Worm (Caenorhabditis elegans) whole organism, L1 larva: ENCODE measurements around the gene div-1.

Experiments used
- C04F5.9 ChIP-seq: sonication (generic microtip); optimal IDR thresholded peaks from 2 replicates; lab custom pipeline; 2016; ENCODE audit warnings: missing genetic modification characterization, missing compliant biosample characterization
- C16A3.4 ChIP-seq: fragments of 150-350 bp; optimal IDR thresholded peaks from 2 replicates; lab custom pipeline; 2014; ENCODE audit warnings: missing biosample characterization, missing genetic modification characterization
- C34B4.2 ChIP-seq: sonication (generic microtip); optimal IDR thresholded peaks from 2 replicates; lab custom pipeline; 2017; ENCODE audit warnings: mild to moderate bottlenecking, missing genetic modification characterization, missing compliant biosample characterization
- F16B12.6 ChIP-seq: fragments of 150-350 bp; optimal IDR thresholded peaks from 2 replicates; lab custom pipeline; 2014; ENCODE audit warnings: missing biosample characterization, missing genetic modification characterization
- Y116A8C.19 ChIP-seq: sonication (generic microtip); optimal IDR thresholded peaks from 2 replicates; lab custom pipeline; 2016; ENCODE audit warnings: missing compliant biosample characterization, missing genetic modification characterization, borderline replicate concordance
- alr-1 ChIP-seq: fragments of 200-800 bp; sonication (Bioruptor generic); optimal IDR thresholded peaks from 2 replicates; lab custom pipeline; 2018; ENCODE audit warnings: borderline replicate concordance, mild to moderate bottlenecking, missing genetic modification characterization, missing compliant biosample characterization
- ama-1 ChIP-seq: fragments of 150-350 bp; optimal IDR thresholded peaks from 2 replicates; lab custom pipeline; 2014
- ceh-8 ChIP-seq: fragments of 200-800 bp; sonication (Bioruptor generic); optimal IDR thresholded peaks from 2 replicates; lab custom pipeline; 2018; ENCODE audit warnings: mild to moderate bottlenecking, missing genetic modification characterization, moderate library complexity, missing compliant biosample characterization
- ceh-82 ChIP-seq, 3 experiments: fragments of 150-350 bp in 1 of 3; sonication (generic microtip) in 2 of 3; optimal IDR thresholded peaks; 2 replicates each; lab custom pipeline; 2014 to 2017; ENCODE audit warnings: missing biosample characterization in 3 of 3, missing genetic modification characterization in 3 of 3
- ceh-88 ChIP-seq: fragments of 200-800 bp; sonication (Bioruptor generic); IDR thresholded peaks from 2 replicates; pipeline ENCODE4 v1.3.6; 2022; ENCODE audit warnings: missing genetic modification characterization, missing compliant biosample characterization
- ceh-90 ChIP-seq: sonication (generic microtip); optimal IDR thresholded peaks from 2 replicates; lab custom pipeline; 2016; ENCODE audit warnings: missing genetic modification characterization, missing compliant biosample characterization
- dsc-1 ChIP-seq: sonication (generic microtip); optimal IDR thresholded peaks from 2 replicates; lab custom pipeline; 2016; ENCODE audit warnings: mild to moderate bottlenecking, missing genetic modification characterization, missing compliant biosample characterization
- efl-1 ChIP-seq, 4 experiments: fragments of 150-350 bp; optimal IDR thresholded peaks in 3 of 4; peaks in 1 of 4; 1 replicate in 1 of 4; 2 replicates in 3 of 4; lab custom pipeline; 2014; ENCODE audit warnings: missing biosample characterization in 2 of 4, missing genetic modification characterization in 2 of 4, missing genetic modification reagents in 2 of 4
- efl-3 ChIP-seq: fragments of 200-800 bp; sonication (Bioruptor generic); optimal IDR thresholded peaks from 2 replicates; lab custom pipeline; 2018; ENCODE audit warnings: mild to moderate bottlenecking, missing genetic modification characterization, missing compliant biosample characterization
- egl-13 ChIP-seq: sonication (generic microtip); optimal IDR thresholded peaks from 2 replicates; lab custom pipeline; 2016; ENCODE audit warnings: missing genotype, missing genetic modification reagents, missing genetic modification characterization, missing compliant biosample characterization
- elt-2 ChIP-seq: sonication (generic microtip); optimal IDR thresholded peaks from 2 replicates; lab custom pipeline; 2016; ENCODE audit warnings: missing genetic modification characterization, mild to moderate bottlenecking, inconsistent platforms, missing compliant biosample characterization, missing genetic modification reagents
- ets-5 ChIP-seq: fragments of 200-800 bp; sonication (Bioruptor generic); IDR thresholded peaks from 2 replicates; pipeline ENCODE4 v1.3.6; 2022; ENCODE audit warnings: missing genetic modification characterization, missing compliant biosample characterization
- hlh-17 ChIP-seq: fragments of 200-800 bp; sonication (Bioruptor generic); optimal IDR thresholded peaks from 2 replicates; lab custom pipeline; 2018; ENCODE audit warnings: missing genetic modification characterization, mild to moderate bottlenecking, missing compliant biosample characterization, moderate library complexity, borderline replicate concordance
- hlh-4 ChIP-seq: sonication (generic microtip); optimal IDR thresholded peaks from 2 replicates; lab custom pipeline; 2016; ENCODE audit warnings: mild to moderate bottlenecking, missing genetic modification characterization, missing compliant biosample characterization
- isw-1 ChIP-seq: fragments of 200-800 bp; sonication (Bioruptor generic); IDR thresholded peaks from 2 replicates; pipeline ENCODE4 v1.3.6; 2022; ENCODE audit warnings: missing genetic modification characterization, missing compliant biosample characterization
- lin-13 ChIP-seq: fragments of 150-350 bp; optimal IDR thresholded peaks from 2 replicates; lab custom pipeline; 2014; ENCODE audit warnings: missing biosample characterization, missing genetic modification reagents, missing genetic modification characterization
- lin-15B ChIP-seq: fragments of 150-350 bp; sonication (generic microtip); optimal IDR thresholded peaks from 3 replicates; lab custom pipeline; 2014; ENCODE audit warnings: missing biosample characterization, missing genetic modification characterization
- lin-35 ChIP-seq, 2 experiments: fragments of 150-350 bp; optimal IDR thresholded peaks; 2 replicates each; lab custom pipeline; 2014; ENCODE audit warnings: missing biosample characterization in 2 of 2, missing genetic modification characterization in 2 of 2, missing genetic modification reagents in 2 of 2
- lin-39 ChIP-seq: fragments of 150-350 bp; optimal IDR thresholded peaks from 2 replicates; lab custom pipeline; 2014; ENCODE audit warnings: missing biosample characterization, missing genetic modification reagents, missing genetic modification characterization
- lsy-2 ChIP-seq, 2 experiments: fragments of 150-350 bp; optimal IDR thresholded peaks; 2 replicates each; lab custom pipeline; 2014; ENCODE audit warnings: missing biosample characterization in 2 of 2, missing genetic modification characterization in 2 of 2
- mab-9 ChIP-seq: fragments of 200-800 bp; sonication (Bioruptor generic); IDR thresholded peaks from 2 replicates; pipeline ENCODE4 v1.3.6; 2022; ENCODE audit warnings: missing genetic modification reagents, missing genetic modification characterization, missing compliant biosample characterization
- mep-1 ChIP-seq: fragments of 150-350 bp; optimal IDR thresholded peaks from 2 replicates; lab custom pipeline; 2014; ENCODE audit warnings: missing biosample characterization, missing genetic modification characterization
- nhr-11 ChIP-seq: fragments of 150-350 bp; optimal IDR thresholded peaks from 2 replicates; lab custom pipeline; 2014; ENCODE audit warnings: missing biosample characterization, missing genetic modification characterization
- nhr-19 ChIP-seq: fragments of 200-800 bp; sonication (Bioruptor generic); conservative IDR thresholded peaks from 2 replicates; pipeline ENCODE4 v1.3.6; 2022; ENCODE audit warnings: missing genetic modification characterization, missing compliant biosample characterization
- nhr-20 ChIP-seq: sonication (generic microtip); optimal IDR thresholded peaks from 2 replicates; lab custom pipeline; 2016; ENCODE audit warnings: mild to moderate bottlenecking, missing genetic modification characterization, missing compliant biosample characterization
- nhr-71 ChIP-seq: sonication (generic microtip); optimal IDR thresholded peaks from 2 replicates; lab custom pipeline; 2016; ENCODE audit warnings: mild to moderate bottlenecking, missing genetic modification characterization, moderate library complexity, missing compliant biosample characterization
- nhr-76 ChIP-seq: sonication (generic microtip); optimal IDR thresholded peaks from 2 replicates; lab custom pipeline; 2017; ENCODE audit warnings: missing biosample characterization, missing genetic modification characterization
- nhr-77 ChIP-seq: fragments of 150-350 bp; optimal IDR thresholded peaks from 2 replicates; lab custom pipeline; 2014; ENCODE audit warnings: missing biosample characterization, missing genetic modification characterization
- nhr-84 ChIP-seq: sonication (generic microtip); optimal IDR thresholded peaks from 2 replicates; lab custom pipeline; 2017; ENCODE audit warnings: missing biosample characterization, missing genetic modification characterization
- nhr-85 ChIP-seq: sonication (generic microtip); peaks from one replicate; lab custom pipeline; 2016; ENCODE audit warnings: missing genetic modification characterization, inconsistent platforms, missing compliant biosample characterization
- pag-3 ChIP-seq: sonication (generic microtip); optimal IDR thresholded peaks from 2 replicates; lab custom pipeline; 2017; ENCODE audit warnings: missing genetic modification characterization, mild to moderate bottlenecking, missing compliant biosample characterization, antibody characterized with exemption, borderline replicate concordance; ENCODE audit not compliant: insufficient read depth
- pax-3 ChIP-seq: fragments of 200-800 bp; sonication (Bioruptor generic); optimal IDR thresholded peaks from 2 replicates; lab custom pipeline; 2018; ENCODE audit warnings: mild to moderate bottlenecking, missing genetic modification characterization, moderate library complexity, missing compliant biosample characterization
- pqm-1 ChIP-seq: sonication (generic microtip); optimal IDR thresholded peaks from 3 replicates; lab custom pipeline; 2017; ENCODE audit warnings: missing biosample characterization, missing genetic modification characterization
- rnt-1 ChIP-seq: sonication (generic microtip); optimal IDR thresholded peaks from 2 replicates; lab custom pipeline; 2016; ENCODE audit warnings: mild to moderate bottlenecking, missing genetic modification characterization, moderate library complexity, missing compliant biosample characterization
- skn-1 ChIP-seq: fragments of 150-350 bp; optimal IDR thresholded peaks from 2 replicates; lab custom pipeline; 2014; ENCODE audit warnings: missing biosample characterization, missing genetic modification characterization
- snpc-4 ChIP-seq: fragments of 150-350 bp; optimal IDR thresholded peaks from 2 replicates; lab custom pipeline; 2014; ENCODE audit warnings: missing biosample characterization, missing genetic modification characterization
- snu-23 ChIP-seq: sonication (generic microtip); optimal IDR thresholded peaks from 2 replicates; lab custom pipeline; 2016; ENCODE audit warnings: missing genetic modification characterization, missing compliant biosample characterization
- sox-4 ChIP-seq: sonication (generic microtip); optimal IDR thresholded peaks from 2 replicates; lab custom pipeline; 2016; ENCODE audit warnings: missing genetic modification characterization, missing compliant biosample characterization
- sup-37 ChIP-seq: fragments of 200-800 bp; sonication (Bioruptor generic); optimal IDR thresholded peaks from 2 replicates; lab custom pipeline; 2018; ENCODE audit warnings: mild to moderate bottlenecking, missing genetic modification characterization, missing compliant biosample characterization
- swsn-7 ChIP-seq: sonication (generic microtip); optimal IDR thresholded peaks from 2 replicates; lab custom pipeline; 2016; ENCODE audit warnings: missing genetic modification characterization, missing compliant biosample characterization
- unc-62 ChIP-seq: fragments of 150-350 bp; optimal IDR thresholded peaks from 2 replicates; lab custom pipeline; 2014; ENCODE audit warnings: missing biosample characterization, missing genetic modification reagents, missing genetic modification characterization
- unc-86 ChIP-seq: sonication (generic microtip); optimal IDR thresholded peaks from 2 replicates; lab custom pipeline; 2016; ENCODE audit warnings: missing genetic modification characterization, missing compliant biosample characterization
- xbp-1 ChIP-seq: sonication (generic microtip); optimal IDR thresholded peaks from 2 replicates; lab custom pipeline; 2016; ENCODE audit warnings: missing genetic modification characterization, missing compliant biosample characterization
- zip-4 ChIP-seq: fragments of 200-800 bp; sonication (Bioruptor generic); optimal IDR thresholded peaks from 2 replicates; lab custom pipeline; 2018; ENCODE audit warnings: mild to moderate bottlenecking, missing genetic modification characterization, moderate library complexity, missing compliant biosample characterization
- ztf-11 ChIP-seq, 2 experiments: sonication (generic microtip); optimal IDR thresholded peaks; 2 replicates each; lab custom pipeline; 2016 to 2017; ENCODE audit warnings: missing genetic modification characterization in 2 of 2, missing biosample characterization in 1 of 2, missing compliant biosample characterization in 1 of 2
- ztf-4 ChIP-seq: fragments of 150-350 bp; optimal IDR thresholded peaks from 2 replicates; lab custom pipeline; 2014; ENCODE audit warnings: missing biosample characterization, missing genetic modification characterization

div-1 gene

ce11 chrIII:10285623-10286022, 37.3 kb upstream of the div-1 start, which contains the start of gene K10G9.2:
Gene K10G9.2, plus strand, starts transcription at chrIII:10285923.
- no peak for TF ChIP-seq pax-3

- TF ChIP-seq pag-3 (tag; lab: Kevin White, UChicago): no peak
- peak; percentile 69 for TF ChIP-seq isw-1 (GFP tag; lab: Robert Waterston, UW)
- no peak for TF ChIP-seq Y116A8C.19 (tag; lab: Kevin White, UChicago)
- peak; percentile 37 for TF ChIP-seq snu-23 (GFP tag; lab: Kevin White, UChicago)
- no peak for TF ChIP-seq lin-15B (tag; lab: Kevin White, UChicago)
- peak; percentile 69 for TF ChIP-seq swsn-7 (tag; lab: Kevin White, UChicago)
- no peak for TF ChIP-seq sup-37 (GFP tag; lab: Kevin White, UChicago)
- no peak for TF ChIP-seq hlh-4 (tag; lab: Kevin White, UChicago)
- TF ChIP-seq xbp-1: peak; percentile 49
- no peak for TF ChIP-seq nhr-85 (tag; lab: Kevin White, UChicago)
- TF ChIP-seq hlh-17 (GFP tag; lab: Kevin White, UChicago): no peak
- TF ChIP-seq unc-62 (GFP tag; lab: Kevin White, UChicago): no peak
- TF ChIP-seq nhr-20 (tag; lab: Kevin White, UChicago): peak; percentile 11
- TF ChIP-seq egl-13 (tag; lab: Kevin White, UChicago): peak; percentile 69
- TF ChIP-seq mep-1 (tag; lab: Kevin White, UChicago): peak; percentile 13
- no peak for TF ChIP-seq lin-39 (tag; lab: Kevin White, UChicago)
- TF ChIP-seq ceh-82 (tag; optimal IDR thresholded peaks at IDR 0.05; lab: Kevin White, UChicago): peak; percentile 47 to 58 (median 56)
- TF ChIP-seq C16A3.4 (tag; lab: Kevin White, UChicago): no peak
- no peak for TF ChIP-seq sox-4 (tag; lab: Kevin White, UChicago)
- no peak for TF ChIP-seq C34B4.2
- 0 out of 2 replicates have a peak, but pooled peaks have one; percentile 29 for TF ChIP-seq nhr-19 (GFP tag; lab: Robert Waterston, UW)
- TF ChIP-seq unc-86 (tag; lab: Kevin White, UChicago): peak; percentile 82
- TF ChIP-seq snpc-4 (tag; lab: Kevin White, UChicago): peak; percentile 16
- no peak for TF ChIP-seq ets-5 (GFP tag; lab: Robert Waterston, UW)
- TF ChIP-seq efl-3: no peak
- no peak for TF ChIP-seq pqm-1
- TF ChIP-seq lsy-2 (tag; optimal IDR thresholded peaks at IDR 0.05; lab: Kevin White, UChicago): peak; percentile 48 to 65
- TF ChIP-seq C04F5.9 (tag; lab: Kevin White, UChicago): no peak
- peak; percentile 4 for TF ChIP-seq F16B12.6
- no peak for TF ChIP-seq ceh-88 (GFP tag; lab: Robert Waterston, UW)
- no peak for TF ChIP-seq ztf-11 (tag; optimal IDR thresholded peaks at IDR 0.05; lab: Kevin White, UChicago)
- TF ChIP-seq nhr-77 (tag; lab: Kevin White, UChicago): no peak
- TF ChIP-seq ceh-90: no peak
- no peak for TF ChIP-seq nhr-84 (tag; lab: Kevin White, UChicago)
- peak; percentile 80 for TF ChIP-seq nhr-71
- TF ChIP-seq ztf-4: no peak
- no peak for TF ChIP-seq zip-4 (GFP tag; lab: Kevin White, UChicago)
- TF ChIP-seq alr-1 (tag; lab: Kevin White, UChicago): no peak
- peak in 1 of 2 experiments; percentile 29 for TF ChIP-seq lin-35 (GFP tag; optimal IDR thresholded peaks at IDR 0.05; lab: Kevin White, UChicago)
- peak; percentile 28 for TF ChIP-seq rnt-1 (tag; lab: Kevin White, UChicago)
- no peak for TF ChIP-seq nhr-11 (tag; lab: Kevin White, UChicago)
- no peak for TF ChIP-seq nhr-76
- TF ChIP-seq mab-9 (GFP tag; lab: Robert Waterston, UW): peak; percentile 25; the same call in 1 of the 2 replicates
- no peak for TF ChIP-seq skn-1 (tag; lab: Kevin White, UChicago)
- TF ChIP-seq ceh-8 (GFP tag; lab: Kevin White, UChicago): peak; percentile 13
- TF ChIP-seq elt-2 (tag; lab: Kevin White, UChicago): no peak
- TF ChIP-seq dsc-1: peak; percentile 77
- TF ChIP-seq ama-1: no peak
- no peak for TF ChIP-seq lin-13 (GFP tag; lab: Kevin White, UChicago)
- TF ChIP-seq efl-1 (optimal IDR thresholded peaks at IDR 0.05; lab: Kevin White, UChicago): peak; percentile 43 to 45
- peak in 1 of 2 experiments; percentile 35 for TF ChIP-seq efl-1 (GFP tag; optimal IDR thresholded peaks at IDR 0.05 in 1 of 2; lab: Kevin White, UChicago)
Measured at ce11 chrIII:10284214-10284613, 35.9 kb upstream of the div-1 start.
